Fruit fly (Drosophila melanogaster): ENCODE data around the gene Imp.

Gene Imp

DNA sequence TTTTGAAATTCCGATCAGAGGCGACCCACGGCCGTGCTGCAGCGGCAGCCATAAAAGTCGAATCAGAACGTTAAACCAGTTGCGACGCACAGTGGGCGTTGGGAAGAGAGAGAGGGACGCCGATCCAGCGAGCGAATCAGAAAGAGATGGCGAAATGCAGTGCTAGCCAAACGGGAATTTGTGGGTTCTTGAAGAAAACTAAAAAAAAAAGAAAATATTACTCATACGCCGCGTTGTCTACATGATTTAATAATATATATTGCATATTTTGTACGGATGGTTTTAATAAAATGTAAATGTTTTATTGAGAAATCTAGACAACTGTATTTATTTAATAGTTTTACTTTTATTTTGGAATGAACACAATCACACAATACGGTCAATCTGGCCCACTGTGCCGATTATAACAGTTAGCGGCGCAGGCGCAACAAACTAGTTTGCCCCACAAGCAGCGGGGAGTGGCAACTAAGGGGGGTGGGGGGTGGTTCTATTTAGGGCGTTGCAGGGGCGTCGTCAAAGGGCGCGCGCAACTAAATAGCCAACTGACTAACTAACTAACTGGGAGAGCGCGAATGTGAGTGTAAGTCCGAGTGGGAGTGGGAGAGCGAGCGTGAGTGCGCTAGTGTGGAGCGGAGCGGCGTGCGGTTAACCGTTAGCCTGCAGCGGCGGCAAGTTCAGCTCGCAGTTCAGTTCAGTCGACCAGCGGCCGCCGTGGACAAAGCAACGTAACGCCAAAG lies 52.1 kb downstream of the Imp start, which contains the start of gene CG15211 (continued):
- TF ChIP-seq CG3163 (GFP tag; optimal IDR thresholded peaks at IDR 0.05) (no peak), slbo (GFP tag; IDR thresholded peaks at IDR 0.05) (peak; percentile 36; the same call in 1 of the 2 replicates), bsh (GFP tag; optimal IDR thresholded peaks at IDR 0.05) (peak; percentile 81 to 91), ash1 (GFP tag; optimal IDR thresholded peaks at IDR 0.05) (no peak), Jarid2 (GFP tag; optimal IDR thresholded peaks at IDR 0.05) (peak; percentile 43), BEAF-32 (GFP tag; optimal IDR thresholded peaks at IDR 0.05) (no peak), CG3838 (GFP tag; optimal IDR thresholded peaks at IDR 0.05) (peak; percentile 15), H15 (GFP tag; IDR thresholded peaks at IDR 0.05) (peak; percentile 22; the same call in 1 of the 3 replicates), nau (GFP tag; optimal IDR thresholded peaks at IDR 0.05) (peak; percentile 4), psq (GFP tag; optimal IDR thresholded peaks at IDR 0.05) (peak; percentile 7), fd64A (GFP tag; optimal IDR thresholded peaks at IDR 0.05) (no peak), CG12299 (tag; optimal IDR thresholded peaks at IDR 0.05) (peak; percentile 68), CG16815 (GFP tag; optimal IDR thresholded peaks at IDR 0.05) (peak; percentile 30), CG12071 (GFP tag; optimal IDR thresholded peaks at IDR 0.05) (no peak), ewg (GFP tag; optimal IDR thresholded peaks at IDR 0.05) (peak; percentile 72), NfI (GFP tag; optimal IDR thresholded peaks at IDR 0.05) (peak; percentile 62), ssp (GFP tag; IDR thresholded peaks at IDR 0.05) (peak; percentile 49), pnt (GFP tag; optimal IDR thresholded peaks at IDR 0.05) (no peak), nerfin-2 (GFP tag; IDR thresholded peaks at IDR 0.05; ENCODE audit: partially characterized antibody) (no peak), trh (GFP tag; optimal IDR thresholded peaks at IDR 0.05) (peak; percentile 49), Eip74EF (GFP tag; optimal IDR thresholded peaks at IDR 0.05) (peak in 1 of 2 experiments; percentile 64), p53 (GFP tag; optimal IDR thresholded peaks at IDR 0.05) (no peak), ken (GFP tag; IDR thresholded peaks at IDR 0.05) (peak; percentile 62; the same call in 2 of the 3 replicates), fru (optimal IDR thresholded peaks at IDR 0.05) (no peak), Elba2 (GFP tag; optimal IDR thresholded peaks at IDR 0.05) (no peak), slou (GFP tag; optimal IDR thresholded peaks at IDR 0.05) (no peak), CG43689 (GFP tag; IDR thresholded peaks at IDR 0.05) (no peak), sna (GFP tag; IDR thresholded peaks at IDR 0.05; ENCODE audit: partially characterized antibody) (no peak), insv (GFP tag; optimal IDR thresholded peaks at IDR 0.05) (peak; percentile 25 to 89), CG7271 (tag; optimal IDR thresholded peaks at IDR 0.05) (no peak), CG12744 (GFP tag; optimal IDR thresholded peaks at IDR 0.05) (no peak), Chrac-16 (GFP tag; optimal IDR thresholded peaks at IDR 0.05) (peak; percentile 65), CG18599 (GFP tag; optimal IDR thresholded peaks at IDR 0.05) (peak; percentile 75), Xbp1 (GFP tag; optimal IDR thresholded peaks at IDR 0.05) (peak; percentile 73), CG17829 (tag; optimal IDR thresholded peaks at IDR 0.05) (peak; percentile 79), pita (GFP tag; optimal IDR thresholded peaks at IDR 0.05) (no peak), eve (GFP tag; optimal IDR thresholded peaks at IDR 0.05) (no peak), HmgD (GFP tag; optimal IDR thresholded peaks at IDR 0.05) (no peak), CG6791 (GFP tag; IDR thresholded peaks at IDR 0.05; ENCODE audit: partially characterized antibody) (no peak), chinmo (GFP tag; IDR thresholded peaks at IDR 0.05; ENCODE audit: partially characterized antibody) (peak; percentile 89; the same call in 3 of the 4 replicates), CG8388 (GFP tag; optimal IDR thresholded peaks at IDR 0.05) (peak; percentile 81), Dad (GFP tag; optimal IDR thresholded peaks at IDR 0.05) (no peak), CG4617 (GFP tag; optimal IDR thresholded peaks at IDR 0.05; ENCODE audit: borderline replicate concordance) (peak; percentile 22), CG6813 (GFP tag; optimal IDR thresholded peaks at IDR 0.05) (no peak), Med (GFP tag) (peak; percentile 73), CG3065 (GFP tag; optimal IDR thresholded peaks at IDR 0.05) (peak; percentile 4), CG13123 (GFP tag; optimal IDR thresholded peaks at IDR 0.05) (no peak), CG3726 (GFP tag; IDR thresholded peaks at IDR 0.05) (0 out of 3 replicates have a peak, but pooled peaks have one; percentile 58)
